Worm (Caenorhabditis elegans) whole organism, young adult: ENCODE measurements around the gene C35B8.3.

Experiments used
- B0019.2 ChIP-seq: fragments of 200-800 bp; sonication (Bioruptor generic); conservative IDR thresholded peaks from 2 replicates; pipeline ENCODE4 v1.3.6; 2022; ENCODE audit warnings: missing genetic modification reagents, missing genetic modification characterization, missing compliant biosample characterization
- B0035.1 ChIP-seq: sonication (generic microtip); optimal IDR thresholded peaks from 2 replicates; lab custom pipeline; 2016; ENCODE audit warnings: missing genetic modification characterization, mild to moderate bottlenecking, missing compliant biosample characterization, missing genotype, missing genetic modification reagents
- B0261.1 ChIP-seq: sonication (generic microtip); optimal IDR thresholded peaks from 2 replicates; lab custom pipeline; 2016; ENCODE audit warnings: mild to moderate bottlenecking, missing genetic modification characterization, moderate library complexity, missing compliant biosample characterization
- B0336.3 ChIP-seq: fragments of 200-800 bp; sonication (Bioruptor generic); IDR thresholded peaks from 2 replicates; pipeline ENCODE4 v1.3.6; 2022; ENCODE audit warnings: missing genetic modification characterization, missing compliant biosample characterization
- F22D6.2 ChIP-seq: sonication (generic microtip); optimal IDR thresholded peaks from 2 replicates; lab custom pipeline; 2016; ENCODE audit warnings: mild to moderate bottlenecking, missing genetic modification characterization, missing compliant biosample characterization
- F39B2.1 ChIP-seq: fragments of 200-800 bp; sonication (Bioruptor generic); IDR thresholded peaks from 2 replicates; pipeline ENCODE4 v1.3.6; 2022; ENCODE audit warnings: missing genetic modification reagents, missing genetic modification characterization, missing compliant biosample characterization
- F52B5.7 ChIP-seq: sonication (generic microtip); optimal IDR thresholded peaks from 2 replicates; lab custom pipeline; 2016; ENCODE audit warnings: mild to moderate bottlenecking, missing genetic modification characterization, missing compliant biosample characterization
- K12H6.12 ChIP-seq: fragments of 200-800 bp; sonication (Bioruptor generic); optimal IDR thresholded peaks from 2 replicates; lab custom pipeline; 2018; ENCODE audit warnings: mild to moderate bottlenecking, missing genetic modification characterization, missing compliant biosample characterization
- Y53F4B.3 ChIP-seq: fragments of 200-800 bp; sonication (Bioruptor generic); IDR thresholded peaks from 2 replicates; pipeline ENCODE4 v1.3.6; 2022; ENCODE audit warnings: missing genetic modification reagents, missing genetic modification characterization, missing compliant biosample characterization
- Y67H2A.10 ChIP-seq: fragments of 200-800 bp; sonication (Bioruptor generic); conservative IDR thresholded peaks from 2 replicates; pipeline ENCODE4 v1.3.6; 2022; ENCODE audit warnings: missing genetic modification reagents, missing genetic modification characterization, missing compliant biosample characterization
- Y95B8A.8 ChIP-seq: fragments of 200-800 bp; sonication (Bioruptor generic); IDR thresholded peaks from 2 replicates; pipeline ENCODE4 v1.3.6; 2022; ENCODE audit warnings: missing genetic modification reagents, missing genetic modification characterization, missing compliant biosample characterization
- aptf-3 ChIP-seq: fragments of 200-800 bp; sonication (Bioruptor generic); IDR thresholded peaks from 2 replicates; pipeline ENCODE4 v1.3.6; 2022; ENCODE audit warnings: missing genetic modification characterization, missing compliant biosample characterization
- attf-3 ChIP-seq: fragments of 200-800 bp; sonication (Bioruptor generic); conservative IDR thresholded peaks from 2 replicates; pipeline ENCODE4 v1.3.6; 2022; ENCODE audit warnings: missing genetic modification reagents, missing genetic modification characterization, missing compliant biosample characterization
- attf-5 ChIP-seq: fragments of 200-800 bp; sonication (Bioruptor generic); optimal IDR thresholded peaks from 2 replicates; lab custom pipeline; 2018; ENCODE audit warnings: mild to moderate bottlenecking, missing genetic modification characterization, missing compliant biosample characterization
- bed-1 ChIP-seq: fragments of 200-800 bp; sonication (Bioruptor generic); IDR thresholded peaks from 2 replicates; pipeline ENCODE4 v1.3.6; 2022; ENCODE audit warnings: missing genetic modification reagents, missing genetic modification characterization, missing compliant biosample characterization
- ceh-58 ChIP-seq: fragments of 200-800 bp; sonication (Bioruptor generic); IDR thresholded peaks from 2 replicates; pipeline ENCODE4 v1.3.6; 2022; ENCODE audit warnings: missing genetic modification characterization, missing compliant biosample characterization
- chd-7 ChIP-seq: sonication (generic microtip); optimal IDR thresholded peaks from 2 replicates; lab custom pipeline; 2016; ENCODE audit warnings: mild to moderate bottlenecking, missing genetic modification characterization, moderate library complexity, missing compliant biosample characterization
- dpl-1 ChIP-seq: fragments of 150-350 bp; optimal IDR thresholded peaks from 2 replicates; lab custom pipeline; 2014; ENCODE audit warnings: missing biosample characterization, missing genetic modification reagents, missing genetic modification characterization
- efl-1 ChIP-seq: fragments of 150-350 bp; optimal IDR thresholded peaks from 2 replicates; lab custom pipeline; 2014; ENCODE audit warnings: missing biosample characterization, missing genetic modification reagents, missing genetic modification characterization
- egrh-3 ChIP-seq: fragments of 200-800 bp; sonication (Bioruptor generic); IDR thresholded peaks from 2 replicates; pipeline ENCODE4 v1.3.6; 2022; ENCODE audit warnings: missing genetic modification reagents, missing genetic modification characterization, missing compliant biosample characterization
- ets-4 ChIP-seq: fragments of 200-800 bp; sonication (Bioruptor generic); optimal IDR thresholded peaks from 2 replicates; lab custom pipeline; 2018; ENCODE audit warnings: mild to moderate bottlenecking, missing genetic modification characterization, missing compliant biosample characterization
- gei-17 ChIP-seq: fragments of 200-800 bp; sonication (Bioruptor generic); optimal IDR thresholded peaks from 2 replicates; lab custom pipeline; 2018; ENCODE audit warnings: mild to moderate bottlenecking, missing genetic modification characterization, missing compliant biosample characterization
- hmg-1.2 ChIP-seq: fragments of 200-800 bp; sonication (Bioruptor generic); IDR thresholded peaks from 2 replicates; pipeline ENCODE4 v1.3.6; 2022; ENCODE audit warnings: missing genetic modification reagents, missing genetic modification characterization, missing compliant biosample characterization
- hmg-20 ChIP-seq: fragments of 200-800 bp; sonication (Bioruptor generic); IDR thresholded peaks from 2 replicates; pipeline ENCODE4 v1.3.6; 2022; ENCODE audit warnings: missing genetic modification reagents, missing genetic modification characterization, missing compliant biosample characterization
- let-607 ChIP-seq, 2 experiments: fragments of 200-800 bp in 1 of 2; sonication (Bioruptor generic) in 1 of 2; sonication (generic microtip) in 1 of 2; optimal IDR thresholded peaks; 2 replicates each; lab custom pipeline; 2016 to 2018; ENCODE audit warnings: mild to moderate bottlenecking in 2 of 2, missing compliant biosample characterization in 2 of 2, missing genetic modification characterization in 2 of 2, moderate library complexity in 2 of 2, missing genotype in 1 of 2
- lin-35 ChIP-seq, 3 experiments: fragments of 150-350 bp in 2 of 3; sonication (generic microtip) in 1 of 3; optimal IDR thresholded peaks; 2 replicates each; lab custom pipeline; 2014 to 2018; ENCODE audit warnings: missing biosample characterization in 3 of 3, missing genetic modification characterization in 3 of 3, missing genetic modification reagents in 3 of 3
- lin-54 ChIP-seq: fragments of 200-800 bp; sonication (Bioruptor generic); optimal IDR thresholded peaks from 2 replicates; lab custom pipeline; 2018; ENCODE audit warnings: mild to moderate bottlenecking, missing genetic modification characterization, missing compliant biosample characterization
- madf-10 ChIP-seq: sonication (generic microtip); optimal IDR thresholded peaks from 2 replicates; lab custom pipeline; 2016; ENCODE audit warnings: mild to moderate bottlenecking, missing genetic modification characterization, missing compliant biosample characterization
- madf-8 ChIP-seq: fragments of 200-800 bp; sonication (Bioruptor generic); conservative IDR thresholded peaks from 2 replicates; pipeline ENCODE4 v1.3.6; 2022; ENCODE audit warnings: missing genetic modification reagents, missing genetic modification characterization, missing compliant biosample characterization
- mel-28 ChIP-seq: sonication (generic microtip); optimal IDR thresholded peaks from 2 replicates; lab custom pipeline; 2016; ENCODE audit warnings: borderline replicate concordance, mild to moderate bottlenecking, missing genetic modification characterization, missing compliant biosample characterization
- nfya-2 ChIP-seq: fragments of 200-800 bp; sonication (Bioruptor generic); IDR thresholded peaks from 2 replicates; pipeline ENCODE4 v1.3.6; 2022; ENCODE audit warnings: missing genetic modification reagents, missing genetic modification characterization, missing compliant biosample characterization
- nfyb-1 ChIP-seq: fragments of 200-800 bp; sonication (Bioruptor generic); IDR thresholded peaks from 2 replicates; pipeline ENCODE4 v1.3.6; 2022; ENCODE audit warnings: missing genetic modification reagents, missing genetic modification characterization, missing compliant biosample characterization
- nhr-120 ChIP-seq: fragments of 200-800 bp; sonication (Bioruptor generic); IDR thresholded peaks from 2 replicates; pipeline ENCODE4 v1.3.6; 2022; ENCODE audit warnings: missing genetic modification characterization, missing compliant biosample characterization
- pbrm-1 ChIP-seq: fragments of 200-800 bp; sonication (Bioruptor generic); IDR thresholded peaks from 2 replicates; pipeline ENCODE4 v1.3.6; 2022; ENCODE audit warnings: missing genetic modification reagents, missing genetic modification characterization, missing compliant biosample characterization
- sdz-38 ChIP-seq: sonication (generic microtip); optimal IDR thresholded peaks from 2 replicates; lab custom pipeline; 2016; ENCODE audit warnings: missing genotype, missing genetic modification characterization, missing compliant biosample characterization
- snpc-1.3 ChIP-seq: sonication (generic microtip); optimal IDR thresholded peaks from 2 replicates; lab custom pipeline; 2017; ENCODE audit warnings: missing genetic modification characterization, mild to moderate bottlenecking, missing compliant biosample characterization, antibody characterized with exemption, moderate library complexity, missing genotype, missing genetic modification reagents; ENCODE audit not compliant: insufficient read depth
- snpc-3.4 ChIP-seq: sonication (generic microtip); optimal IDR thresholded peaks from 2 replicates; lab custom pipeline; 2017; ENCODE audit warnings: missing genetic modification characterization, mild to moderate bottlenecking, missing compliant biosample characterization, antibody characterized with exemption, moderate library complexity, missing genotype, missing genetic modification reagents
- snpc-4 ChIP-seq, 5 experiments: fragments of 150-350 bp in 1 of 5; sonication (generic microtip) in 4 of 5; optimal IDR thresholded peaks; 2 replicates each; lab custom pipeline; 2014 to 2018; ENCODE audit warnings: missing genetic modification characterization in 5 of 5, missing biosample characterization in 3 of 5, antibody characterized with exemption in 2 of 5, mild to moderate bottlenecking in 2 of 5, missing compliant biosample characterization in 2 of 5, missing genotype in 2 of 5, moderate library complexity in 2 of 5, missing genetic modification reagents in 1 of 5
- tbp1 ChIP-seq: fragments of 200-800 bp; sonication (Bioruptor generic); optimal IDR thresholded peaks from 2 replicates; lab custom pipeline; 2018; ENCODE audit warnings: mild to moderate bottlenecking, missing genetic modification characterization, missing compliant biosample characterization
- tbx-9 ChIP-seq: sonication (generic microtip); optimal IDR thresholded peaks from 2 replicates; lab custom pipeline; 2016; ENCODE audit warnings: borderline replicate concordance, missing genetic modification characterization, inconsistent platforms, missing compliant biosample characterization
- ztf-25 ChIP-seq: fragments of 200-800 bp; sonication (Bioruptor generic); IDR thresholded peaks from 2 replicates; pipeline ENCODE4 v1.3.6; 2022; ENCODE audit warnings: missing genetic modification reagents, missing genetic modification characterization, missing compliant biosample characterization
- ztf-3 ChIP-seq: fragments of 200-800 bp; sonication (Bioruptor generic); optimal IDR thresholded peaks from 2 replicates; lab custom pipeline; 2018; ENCODE audit warnings: mild to moderate bottlenecking, missing genetic modification characterization, missing compliant biosample characterization
- ztf-6 ChIP-seq: fragments of 200-800 bp; sonication (Bioruptor generic); IDR thresholded peaks from 2 replicates; pipeline ENCODE4 v1.3.6; 2022; ENCODE audit warnings: missing genetic modification reagents, missing genetic modification characterization, missing compliant biosample characterization

Gene C35B8.3

DNA sequence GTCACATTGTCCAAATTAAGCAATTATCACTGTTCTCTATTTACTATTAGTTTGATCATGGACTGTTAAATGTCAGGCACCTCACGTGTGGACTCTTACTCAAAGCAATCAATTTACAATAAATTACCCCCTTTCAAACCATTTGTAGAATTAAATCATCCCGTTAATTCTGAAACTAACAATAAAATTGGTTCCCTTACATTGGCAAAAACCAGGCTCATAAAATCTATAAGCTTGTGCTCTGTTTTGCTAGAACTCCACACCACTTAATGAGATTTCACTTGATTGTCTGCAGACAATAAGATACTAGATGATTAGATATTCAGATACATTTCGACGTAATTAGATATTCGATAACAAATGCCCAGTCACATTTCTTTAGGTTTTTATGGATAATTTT is 43.7 kb upstream of the C35B8.3 start (continued):
- no peak for TF ChIP-seq ztf-3 (GFP tag; lab: Kevin White, UChicago)
- TF ChIP-seq tbp1 (GFP tag; lab: Kevin White, UChicago) = no peak
- no peak for TF ChIP-seq lin-35 (GFP tag; optimal IDR thresholded peaks at IDR 0.05; lab: Kevin White, UChicago)
- no peak for TF ChIP-seq nfya-2
- TF ChIP-seq gei-17 (GFP tag; lab: Kevin White, UChicago) = no peak
- no peak for TF ChIP-seq mel-28
- no peak for TF ChIP-seq ets-4 (GFP tag; lab: Kevin White, UChicago)

DNA sequence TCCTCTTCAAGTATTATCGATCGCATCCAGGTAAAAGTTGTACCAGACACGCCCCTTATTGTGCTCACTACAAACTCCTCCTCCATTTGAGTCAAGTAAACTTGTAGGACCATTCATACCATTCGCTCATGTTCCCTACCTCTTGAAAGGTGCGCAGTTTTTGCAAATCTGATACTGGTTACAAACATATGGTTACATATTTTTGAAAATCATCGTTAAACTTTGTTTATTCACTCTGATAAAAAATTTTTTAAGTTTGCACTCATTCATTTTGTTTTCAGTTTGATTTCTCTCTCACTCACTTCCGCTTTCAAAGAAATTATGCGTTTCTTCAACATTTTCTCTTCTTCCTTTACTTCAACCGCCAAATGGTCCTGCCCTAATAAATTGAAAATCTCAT is 42.5 kb upstream of the C35B8.3 start, which contains the start of gene B0563.1:
B0563.1 (plus strand) TSS at position 301 of the 400 bp plus-strand sequence.
- TF ChIP-seq chd-7 (no peak), F52B5.7 (tag; lab: Kevin White, UChicago) (no peak), let-607 (tag; optimal IDR thresholded peaks at IDR 0.05; lab: Kevin White, UChicago) (no peak), gei-17 (GFP tag; lab: Kevin White, UChicago) (no peak), bed-1 (GFP tag; lab: Robert Waterston, UW) (no peak), ets-4 (GFP tag; lab: Kevin White, UChicago) (no peak), ztf-25 (GFP tag; lab: Robert Waterston, UW) (no peak), efl-1 (GFP tag; lab: Kevin White, UChicago) (no peak), snpc-3.4 (tag; lab: Kevin White, UChicago) (no peak), nfyb-1 (no peak), ceh-58 (GFP tag; lab: Robert Waterston, UW) (no peak), B0336.3 (GFP tag; lab: Robert Waterston, UW) (no peak), lin-54 (GFP tag; lab: Kevin White, UChicago) (no peak), Y53F4B.3 (GFP tag; lab: Robert Waterston, UW) (no peak), attf-3 (no peak), attf-5 (GFP tag; lab: Kevin White, UChicago) (no peak), B0019.2 (no peak), Y95B8A.8 (GFP tag; lab: Robert Waterston, UW) (no peak), hmg-1.2 (no peak), sdz-38 (no peak)

DNA sequence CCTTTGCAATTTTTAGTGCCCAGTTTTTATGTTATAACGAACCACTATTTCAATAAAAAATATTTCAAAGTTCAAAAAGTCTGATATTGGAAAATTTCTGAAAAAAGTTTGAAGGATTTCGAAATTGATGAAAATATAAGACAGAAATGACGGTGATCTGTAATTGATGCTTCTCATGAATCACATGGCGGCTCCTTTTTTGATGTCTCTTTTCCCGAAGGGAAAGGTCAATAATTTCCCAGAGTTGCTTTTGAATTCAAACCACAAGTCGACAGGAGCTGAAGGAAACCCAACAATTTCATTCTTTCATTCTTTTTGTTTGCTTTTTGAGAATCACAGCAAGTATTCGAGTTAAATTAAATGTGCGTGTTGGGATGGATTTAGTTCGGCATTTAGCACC is 41.4 kb upstream of the C35B8.3 start, which contains the start of gene B0563.18:
B0563.18 (plus strand) TSS at position 301 of the 400 bp plus-strand sequence.
- no peak for TF ChIP-seq snpc-1.3 (tag; lab: Kevin White, UChicago)
- TF ChIP-seq tbx-9 = no peak
- no peak for TF ChIP-seq F22D6.2 (tag; lab: Kevin White, UChicago)
- no peak for TF ChIP-seq snpc-4 (GFP tag; optimal IDR thresholded peaks at IDR 0.05; lab: Kevin White, UChicago)
- TF ChIP-seq snpc-4 (tag; optimal IDR thresholded peaks at IDR 0.05; lab: Kevin White, UChicago) = no peak
- no peak for TF ChIP-seq F39B2.1
- no peak for TF ChIP-seq ceh-58 (GFP tag; lab: Robert Waterston, UW)
- TF ChIP-seq aptf-3 = no peak
- no peak for TF ChIP-seq B0261.1
- no peak for TF ChIP-seq bed-1 (GFP tag; lab: Robert Waterston, UW)
- no peak for TF ChIP-seq mel-28
- no peak for TF ChIP-seq ztf-6
- no peak for TF ChIP-seq madf-10 (tag; lab: Kevin White, UChicago)
- no peak for TF ChIP-seq let-607 (tag; optimal IDR thresholded peaks at IDR 0.05; lab: Kevin White, UChicago)

DNA sequence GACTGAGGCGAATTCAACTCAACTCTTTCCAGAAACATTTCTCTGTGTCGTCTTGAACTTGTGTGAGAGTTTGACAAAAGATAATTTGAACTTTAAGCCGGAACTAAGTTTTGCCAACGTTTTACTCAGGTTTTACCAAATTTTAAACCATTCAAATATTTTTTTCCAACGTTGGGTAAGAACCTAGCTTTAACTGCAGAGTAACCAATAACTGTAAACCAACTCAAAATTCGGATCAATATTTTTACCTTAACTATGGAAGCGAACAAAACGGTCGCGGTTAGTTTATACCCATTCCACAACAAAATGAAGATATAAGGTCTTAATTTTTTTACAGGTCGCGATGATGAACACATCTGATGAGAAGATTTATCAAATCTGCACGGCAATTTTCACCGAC is 41.0 kb upstream of the C35B8.3 start:
- TF ChIP-seq hmg-20 (no peak), pbrm-1 (GFP tag; lab: Robert Waterston, UW) (no peak), nhr-120 (no peak), B0035.1 (tag; lab: Kevin White, UChicago) (no peak), K12H6.12 (tag; lab: Kevin White, UChicago) (no peak), Y67H2A.10 (GFP tag; lab: Robert Waterston, UW) (no peak), ztf-6 (no peak), egrh-3 (no peak), madf-8 (GFP tag; lab: Robert Waterston, UW) (no peak), dpl-1 (GFP tag; lab: Kevin White, UChicago) (no peak)
